Worm (Caenorhabditis elegans) whole organism, L1 larva: Measurements from ENCODE around the gene pcn-1.

Experiments used
- lir-3 ChIP-seq: sonication (generic microtip); optimal IDR thresholded peaks from 2 replicates; lab custom pipeline; 2016; ENCODE audit warnings: mild to moderate bottlenecking, missing genetic modification characterization, moderate library complexity, missing compliant biosample characterization; ENCODE audit not compliant: poor library complexity
- nhr-20 ChIP-seq: sonication (generic microtip); optimal IDR thresholded peaks from 2 replicates; lab custom pipeline; 2016; ENCODE audit warnings: mild to moderate bottlenecking, missing genetic modification characterization, missing compliant biosample characterization
- swsn-7 ChIP-seq: sonication (generic microtip); optimal IDR thresholded peaks from 2 replicates; lab custom pipeline; 2016; ENCODE audit warnings: missing genetic modification characterization, missing compliant biosample characterization
- unc-30 ChIP-seq: sonication (generic microtip); optimal IDR thresholded peaks from 2 replicates; lab custom pipeline; 2017; ENCODE audit warnings: missing biosample characterization, missing genetic modification characterization
- zip-4 ChIP-seq: fragments of 200-800 bp; sonication (Bioruptor generic); optimal IDR thresholded peaks from 2 replicates; lab custom pipeline; 2018; ENCODE audit warnings: mild to moderate bottlenecking, missing genetic modification characterization, moderate library complexity, missing compliant biosample characterization

pcn-1 gene

ce11 chrIV:3998517-3998916, 50.7 kb downstream of the pcn-1 start, which contains the start of gene F47C12.8:
Gene F47C12.8, minus strand, starts transcription at chrIV:3998617.
- TF ChIP-seq nhr-20 (tag; lab: Kevin White, UChicago), result no peak
- TF ChIP-seq lir-3 (tag; lab: Kevin White, UChicago), result no peak
- no peak for TF ChIP-seq zip-4 (GFP tag; lab: Kevin White, UChicago)
- no peak for TF ChIP-seq unc-30 (tag; lab: Kevin White, UChicago)
- TF ChIP-seq swsn-7 (tag; lab: Kevin White, UChicago), result no peak
